Worm (Caenorhabditis elegans) whole organism, late embryonic: ENCODE data around the gene hot-7.

Source experiments
- C38D4.7 ChIP-seq: fragments of 200-800 bp; sonication (Bioruptor generic); optimal IDR thresholded peaks from 2 replicates; lab custom pipeline; 2018; ENCODE audit warnings: mild to moderate bottlenecking, missing genetic modification characterization, moderate library complexity, missing compliant biosample characterization
- F13H6.1 ChIP-seq: sonication (generic microtip); optimal IDR thresholded peaks from 2 replicates; lab custom pipeline; 2016; ENCODE audit warnings: missing genetic modification characterization, missing compliant biosample characterization
- K02D7.2 ChIP-seq: sonication (generic microtip); optimal IDR thresholded peaks from 2 replicates; lab custom pipeline; 2017; ENCODE audit warnings: mild to moderate bottlenecking, missing genetic modification characterization, missing compliant biosample characterization
- K09A11.1 ChIP-seq: sonication (generic microtip); optimal IDR thresholded peaks from 2 replicates; lab custom pipeline; 2017; ENCODE audit warnings: antibody characterized with exemption, mild to moderate bottlenecking, missing genetic modification characterization, missing compliant biosample characterization; ENCODE audit not compliant: insufficient read depth
- T23F11.4 ChIP-seq: fragments of 200-800 bp; sonication (Bioruptor generic); optimal IDR thresholded peaks from 2 replicates; lab custom pipeline; 2018; ENCODE audit warnings: mild to moderate bottlenecking, missing genetic modification characterization, missing compliant biosample characterization
- ahr-1 ChIP-seq: sonication (generic microtip); optimal IDR thresholded peaks from 2 replicates; lab custom pipeline; 2016; ENCODE audit warnings: missing genetic modification characterization, missing compliant biosample characterization
- ama-1 ChIP-seq: fragments of 150-350 bp; optimal IDR thresholded peaks from 2 replicates; lab custom pipeline; 2014
- ceh-18 ChIP-seq: sonication (generic microtip); optimal IDR thresholded peaks from 2 replicates; lab custom pipeline; 2016; ENCODE audit warnings: missing genetic modification characterization, missing compliant biosample characterization
- ceh-19 ChIP-seq: fragments of 200-800 bp; sonication (Bioruptor generic); optimal IDR thresholded peaks from 2 replicates; lab custom pipeline; 2018; ENCODE audit warnings: mild to moderate bottlenecking, missing genetic modification characterization, missing compliant biosample characterization
- ceh-22 ChIP-seq: sonication (generic microtip); optimal IDR thresholded peaks from 2 replicates; lab custom pipeline; 2017; ENCODE audit warnings: missing biosample characterization, missing genetic modification characterization
- ceh-24 ChIP-seq: sonication (generic microtip); optimal IDR thresholded peaks from 2 replicates; lab custom pipeline; 2016; ENCODE audit warnings: mild to moderate bottlenecking, missing genetic modification characterization, missing compliant biosample characterization
- ceh-30 ChIP-seq: fragments of 150-350 bp; optimal IDR thresholded peaks from 2 replicates; lab custom pipeline; 2014; ENCODE audit warnings: missing biosample characterization, missing genetic modification characterization
- ceh-31 ChIP-seq: sonication (generic microtip); optimal IDR thresholded peaks from 2 replicates; lab custom pipeline; 2016; ENCODE audit warnings: missing genetic modification characterization, missing compliant biosample characterization
- ceh-34 ChIP-seq: sonication (generic microtip); optimal IDR thresholded peaks from 2 replicates; lab custom pipeline; 2016; ENCODE audit warnings: mild to moderate bottlenecking, missing genetic modification characterization, missing compliant biosample characterization
- ceh-48 ChIP-seq: sonication (generic microtip); optimal IDR thresholded peaks from 2 replicates; lab custom pipeline; 2016; ENCODE audit warnings: missing genetic modification characterization, inconsistent platforms, missing compliant biosample characterization
- ceh-6 ChIP-seq: fragments of 200-800 bp; sonication (Bioruptor generic); optimal IDR thresholded peaks from 2 replicates; lab custom pipeline; 2018; ENCODE audit warnings: mild to moderate bottlenecking, missing genetic modification characterization, missing compliant biosample characterization
- ceh-9 ChIP-seq: sonication (generic microtip); optimal IDR thresholded peaks from 2 replicates; lab custom pipeline; 2016; ENCODE audit warnings: mild to moderate bottlenecking, missing genetic modification characterization, inconsistent platforms, missing compliant biosample characterization
- che-1 ChIP-seq: sonication (generic microtip); optimal IDR thresholded peaks from 2 replicates; lab custom pipeline; 2016; ENCODE audit warnings: mild to moderate bottlenecking, missing genetic modification characterization, missing compliant biosample characterization
- dve-1 ChIP-seq: sonication (generic microtip); optimal IDR thresholded peaks from 2 replicates; lab custom pipeline; 2017; ENCODE audit warnings: antibody characterized with exemption, mild to moderate bottlenecking, missing genetic modification characterization, missing compliant biosample characterization
- elt-2 ChIP-seq: sonication (generic microtip); optimal IDR thresholded peaks from 2 replicates; lab custom pipeline; 2016; ENCODE audit warnings: missing genetic modification reagents, missing genetic modification characterization, missing compliant biosample characterization
- ets-4 ChIP-seq: sonication (generic microtip); optimal IDR thresholded peaks from 2 replicates; lab custom pipeline; 2016; ENCODE audit warnings: missing genetic modification characterization, missing compliant biosample characterization
- eyg-1 ChIP-seq: sonication (generic microtip); optimal IDR thresholded peaks from 2 replicates; lab custom pipeline; 2016; ENCODE audit warnings: missing genotype, missing genetic modification characterization, missing compliant biosample characterization
- fax-1 ChIP-seq: sonication (generic microtip); optimal IDR thresholded peaks from 2 replicates; lab custom pipeline; 2016; ENCODE audit warnings: missing genotype, missing genetic modification characterization, missing compliant biosample characterization
- fkh-10 ChIP-seq: fragments of 150-350 bp; optimal IDR thresholded peaks from 2 replicates; lab custom pipeline; 2014; ENCODE audit warnings: missing biosample characterization, missing genetic modification reagents, missing genetic modification characterization
- fkh-6 ChIP-seq: sonication (generic microtip); optimal IDR thresholded peaks from 2 replicates; lab custom pipeline; 2016; ENCODE audit warnings: missing genetic modification characterization, missing compliant biosample characterization
- hlh-13 ChIP-seq: fragments of 200-800 bp; sonication (Bioruptor generic); optimal IDR thresholded peaks from 2 replicates; lab custom pipeline; 2018; ENCODE audit warnings: mild to moderate bottlenecking, missing genetic modification characterization, missing compliant biosample characterization
- hlh-30 ChIP-seq: sonication (generic microtip); optimal IDR thresholded peaks from 2 replicates; lab custom pipeline; 2017; ENCODE audit warnings: antibody characterized with exemption, missing genetic modification characterization, missing compliant biosample characterization; ENCODE audit not compliant: insufficient read depth
- hlh-6 ChIP-seq: sonication (generic microtip); optimal IDR thresholded peaks from 2 replicates; lab custom pipeline; 2016; ENCODE audit warnings: missing genotype, missing genetic modification characterization, missing compliant biosample characterization
- hlh-8 ChIP-seq: sonication (generic microtip); optimal IDR thresholded peaks from 2 replicates; lab custom pipeline; 2016; ENCODE audit warnings: missing genotype, missing genetic modification characterization, missing compliant biosample characterization
- lim-6 ChIP-seq: sonication (generic microtip); optimal IDR thresholded peaks from 2 replicates; lab custom pipeline; 2016; ENCODE audit warnings: missing genetic modification characterization, missing compliant biosample characterization
- lin-11 ChIP-seq: fragments of 200-800 bp; sonication (Bioruptor generic); optimal IDR thresholded peaks from 2 replicates; lab custom pipeline; 2018; ENCODE audit warnings: mild to moderate bottlenecking, missing genetic modification characterization, missing compliant biosample characterization
- nhr-11 ChIP-seq: fragments of 150-350 bp; optimal IDR thresholded peaks from 2 replicates; lab custom pipeline; 2014; ENCODE audit warnings: missing biosample characterization, missing genetic modification characterization
- npax-4 ChIP-seq: sonication (generic microtip); optimal IDR thresholded peaks from 2 replicates; lab custom pipeline; 2016; ENCODE audit warnings: missing genetic modification characterization, missing compliant biosample characterization
- odd-2 ChIP-seq: sonication (generic microtip); optimal IDR thresholded peaks from 2 replicates; lab custom pipeline; 2017; ENCODE audit warnings: antibody characterized with exemption, mild to moderate bottlenecking, missing genetic modification characterization, missing compliant biosample characterization
- pat-9 ChIP-seq: fragments of 200-800 bp; sonication (Bioruptor generic); optimal IDR thresholded peaks from 2 replicates; lab custom pipeline; 2018; ENCODE audit warnings: mild to moderate bottlenecking, missing genetic modification characterization, moderate library complexity, missing compliant biosample characterization
- pha-2 ChIP-seq: sonication (generic microtip); optimal IDR thresholded peaks from 2 replicates; lab custom pipeline; 2017; ENCODE audit warnings: mild to moderate bottlenecking, missing genetic modification characterization, missing compliant biosample characterization
- pha-4 ChIP-seq: fragments of 150-350 bp; optimal IDR thresholded peaks from 2 replicates; lab custom pipeline; 2018; ENCODE audit warnings: missing biosample characterization, missing genetic modification reagents, missing genetic modification characterization
- ref-2 ChIP-seq: sonication (generic microtip); optimal IDR thresholded peaks from 2 replicates; lab custom pipeline; 2016; ENCODE audit warnings: missing genetic modification characterization, missing compliant biosample characterization
- sdc-2 ChIP-seq: sonication (generic microtip); optimal IDR thresholded peaks from 2 replicates; lab custom pipeline; 2016; ENCODE audit warnings: missing genotype, missing genetic modification characterization, missing compliant biosample characterization
- sox-2 ChIP-seq: fragments of 200-800 bp; sonication (Bioruptor generic); IDR thresholded peaks from 2 replicates; pipeline ENCODE4 v1.3.6; 2022; ENCODE audit warnings: missing genetic modification reagents, missing genetic modification characterization, missing compliant biosample characterization
- sox-4 ChIP-seq: sonication (generic microtip); optimal IDR thresholded peaks from 2 replicates; lab custom pipeline; 2017; ENCODE audit warnings: mild to moderate bottlenecking, missing genetic modification characterization, inconsistent platforms, missing compliant biosample characterization
- syd-9 ChIP-seq: sonication (generic microtip); optimal IDR thresholded peaks from 2 replicates; lab custom pipeline; 2016; ENCODE audit warnings: mild to moderate bottlenecking, missing genetic modification characterization, moderate library complexity, missing compliant biosample characterization
- tbx-2 ChIP-seq: sonication (generic microtip); optimal IDR thresholded peaks from 2 replicates; lab custom pipeline; 2016; ENCODE audit warnings: missing genetic modification characterization, missing compliant biosample characterization
- ttx-3 ChIP-seq: sonication (generic microtip); optimal IDR thresholded peaks from 2 replicates; lab custom pipeline; 2016; ENCODE audit warnings: missing genetic modification reagents, missing genetic modification characterization, missing compliant biosample characterization
- unc-3 ChIP-seq, 2 experiments: fragments of 200-800 bp in 1 of 2; sonication (Bioruptor generic) in 1 of 2; sonication (generic microtip) in 1 of 2; conservative IDR thresholded peaks in 1 of 2; optimal IDR thresholded peaks in 1 of 2; 2 replicates each; pipeline versions ENCODE4 v1.3.6 to Lab custom; 2016 to 2022; ENCODE audit warnings: missing compliant biosample characterization in 2 of 2, missing genetic modification characterization in 2 of 2, missing genetic modification reagents in 1 of 2
- unc-42 ChIP-seq: sonication (generic microtip); optimal IDR thresholded peaks from 2 replicates; lab custom pipeline; 2016; ENCODE audit warnings: missing genotype, missing genetic modification characterization, missing compliant biosample characterization
- zip-5 ChIP-seq: sonication (generic microtip); optimal IDR thresholded peaks from 2 replicates; lab custom pipeline; 2016; ENCODE audit warnings: missing genetic modification characterization, missing compliant biosample characterization
- ztf-16 ChIP-seq: sonication (generic microtip); optimal IDR thresholded peaks from 2 replicates; lab custom pipeline; 2017; ENCODE audit warnings: missing genetic modification characterization, missing compliant biosample characterization

The hot-7 gene

DNA sequence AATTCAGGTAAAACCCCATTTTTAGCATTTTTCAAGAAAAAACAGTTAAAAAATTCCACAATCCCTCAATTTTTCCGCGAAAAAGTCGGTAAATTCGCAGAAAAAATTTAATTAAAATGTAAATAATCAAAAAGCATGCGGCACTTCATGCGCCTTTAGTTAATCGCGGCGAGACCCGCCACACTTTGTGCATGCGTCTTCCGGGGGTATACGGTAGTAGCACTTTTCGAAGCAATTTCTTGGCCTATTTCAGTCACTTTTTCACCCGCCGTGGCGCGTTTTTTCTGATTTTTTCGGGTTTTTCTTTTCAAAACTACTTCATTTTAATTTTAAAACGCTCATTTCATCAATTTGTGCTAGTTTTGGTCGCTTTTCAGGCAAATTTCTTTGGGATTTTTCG is 36.0 kb downstream of the hot-7 start:
- TF ChIP-seq ceh-48 (tag; lab: Kevin White, UChicago) = no peak
- no peak for TF ChIP-seq ceh-22 (tag; lab: Kevin White, UChicago)
- no peak for TF ChIP-seq elt-2
- no peak for TF ChIP-seq fkh-10 (GFP tag; lab: Kevin White, UChicago)
- no peak for TF ChIP-seq T23F11.4 (GFP tag; lab: Kevin White, UChicago)
- no peak for TF ChIP-seq ceh-30 (tag; lab: Kevin White, UChicago)
- TF ChIP-seq sdc-2 (tag; lab: Kevin White, UChicago) = no peak
- no peak for TF ChIP-seq ceh-18 (tag; lab: Kevin White, UChicago)

DNA sequence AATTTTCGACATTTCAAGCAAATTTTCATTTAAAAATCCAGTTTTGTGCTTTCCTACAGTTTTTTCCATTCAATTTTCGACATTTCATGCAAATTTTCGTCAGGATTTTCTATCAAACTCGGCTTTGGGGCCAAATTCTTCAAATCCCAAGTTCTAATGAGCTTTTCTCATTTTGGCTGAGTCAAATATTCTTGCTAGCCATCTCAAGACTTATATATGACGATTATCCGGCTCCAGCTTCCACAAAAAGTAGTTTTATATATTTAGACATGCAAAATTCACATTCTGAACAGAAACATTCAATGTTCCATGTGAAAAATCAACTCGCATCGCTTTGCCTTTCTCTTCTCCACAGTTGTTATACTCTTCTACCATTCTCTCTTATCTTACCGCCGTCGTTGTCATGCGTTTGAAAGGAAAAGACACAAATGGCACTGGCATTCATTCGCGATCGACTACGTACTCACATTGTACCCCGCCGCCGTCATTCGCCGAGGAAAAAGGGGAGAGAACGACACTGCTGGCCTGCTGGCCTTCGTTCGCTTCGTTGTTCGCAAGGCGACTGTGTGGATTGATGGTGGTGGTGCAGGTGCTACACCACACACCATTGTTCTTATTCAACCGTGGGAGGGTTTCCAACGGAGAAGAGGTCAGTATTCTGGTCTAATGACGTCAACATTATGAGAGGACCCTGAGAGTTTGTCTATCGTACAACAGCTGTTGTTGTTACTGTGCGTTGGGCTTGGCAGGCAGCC is 36.7 kb downstream of the hot-7 start:
- TF ChIP-seq fkh-10 (GFP tag; lab: Kevin White, UChicago) (no peak), che-1 (tag; lab: Kevin White, UChicago) (no peak), ref-2 (tag; lab: Kevin White, UChicago) (peak; percentile 86), odd-2 (tag; lab: Kevin White, UChicago) (no peak), sox-2 (GFP tag; lab: Robert Waterston, UW) (peak; percentile 74), hlh-13 (GFP tag; lab: Kevin White, UChicago) (no peak), K09A11.1 (no peak), hlh-8 (tag; lab: Kevin White, UChicago) (no peak), elt-2 (peak; percentile 35), ceh-34 (tag; lab: Kevin White, UChicago) (peak; percentile 2), ceh-22 (tag; lab: Kevin White, UChicago) (no peak), ztf-16 (no peak), zip-5 (tag; lab: Kevin White, UChicago) (no peak), sdc-2 (tag; lab: Kevin White, UChicago) (peak; percentile 5), ama-1 (lab: Kevin White, UChicago) (no peak), fax-1 (tag; lab: Kevin White, UChicago) (no peak), tbx-2 (tag; lab: Kevin White, UChicago) (peak; percentile 62), ceh-31 (tag; lab: Kevin White, UChicago) (peak; percentile 36), ceh-18 (tag; lab: Kevin White, UChicago) (no peak), ceh-6 (no peak), C38D4.7 (GFP tag; lab: Kevin White, UChicago) (no peak), ets-4 (tag; lab: Kevin White, UChicago) (no peak), ceh-30 (tag; lab: Kevin White, UChicago) (no peak), hlh-6 (tag; lab: Kevin White, UChicago) (peak; percentile 63), unc-3 (GFP tag; conservative IDR thresholded peaks at IDR 0.05; lab: Robert Waterston, UW) (no peak), unc-3 (tag; optimal IDR thresholded peaks at IDR 0.05; lab: Kevin White, UChicago) (no peak), hlh-30 (peak; percentile 46), sox-4 (tag; lab: Kevin White, UChicago) (no peak), ceh-19 (peak; percentile 44), dve-1 (tag; lab: Kevin White, UChicago) (no peak), pha-2 (tag; lab: Kevin White, UChicago) (no peak), unc-42 (tag; lab: Kevin White, UChicago) (no peak), fkh-6 (tag; lab: Kevin White, UChicago) (no peak), T23F11.4 (GFP tag; lab: Kevin White, UChicago) (no peak), ttx-3 (tag; lab: Kevin White, UChicago) (no peak), nhr-11 (tag; lab: Kevin White, UChicago) (no peak), syd-9 (tag; lab: Kevin White, UChicago) (no peak), eyg-1 (no peak), F13H6.1 (tag; lab: Kevin White, UChicago) (no peak), K02D7.2 (tag; lab: Kevin White, UChicago) (no peak), ceh-9 (tag; lab: Kevin White, UChicago) (no peak), pat-9 (tag; lab: Kevin White, UChicago) (no peak), npax-4 (no peak), lin-11 (tag; lab: Kevin White, UChicago) (no peak), pha-4 (tag; lab: Kevin White, UChicago) (no peak), lim-6 (tag; lab: Kevin White, UChicago) (no peak), ceh-24 (tag; lab: Kevin White, UChicago) (no peak), ahr-1 (no peak)
